Worm (Caenorhabditis elegans): ENCODE results near the gene ser-1.

- no peak for TF ChIP-seq lin-15B (tag; optimal IDR thresholded peaks at IDR 0.05)
- no peak for TF ChIP-seq pqm-1 (tag; optimal IDR thresholded peaks at IDR 0.05)
- no peak for TF ChIP-seq mdl-1 (tag; optimal IDR thresholded peaks at IDR 0.05)
- TF ChIP-seq blmp-1 (tag; optimal IDR thresholded peaks at IDR 0.05): no peak
- TF ChIP-seq grh-1 (GFP tag; IDR thresholded peaks at IDR 0.05): no peak
- no peak for TF ChIP-seq snpc-4 (tag; optimal IDR thresholded peaks at IDR 0.05)
- TF ChIP-seq alr-1 (tag; optimal IDR thresholded peaks at IDR 0.05; ENCODE audit: borderline replicate concordance): no peak
- TF ChIP-seq jun-1 (tag; optimal IDR thresholded peaks at IDR 0.05): no peak
Measured at ce11 chrX:16617427-16618128, 38.0 kb downstream of the ser-1 start.
